Worm (Caenorhabditis elegans): ENCODE measurements around the gene mps-2.
"Not testable (repeated sequence)": the region's sequence is repeated elsewhere in the genome, so short reads cannot be mapped to it uniquely, and the experiment has no call there.

The mps-2 gene

ce11 chrII:312110-312509 is at the start of gene mps-2:
Gene mps-2 (minus strand): TSS chrII:312210.
- TF ChIP-seq gei-8 (GFP tag; optimal IDR thresholded peaks at IDR 0.05); duxl-1 (tag; optimal IDR thresholded peaks at IDR 0.05; ENCODE audit: poor library complexity); zfp-2 (tag; optimal IDR thresholded peaks at IDR 0.05): not testable (repeated sequence)

- no peak for TF ChIP-seq fos-1 (tag; optimal IDR thresholded peaks at IDR 0.05)
- no peak for TF ChIP-seq F37D6.2 (tag; optimal IDR thresholded peaks at IDR 0.05)
- TF ChIP-seq saeg-2 (GFP tag; IDR thresholded peaks at IDR 0.05) = no peak
- peak; percentile 46 for TF ChIP-seq aha-1 (tag)
- TF ChIP-seq cey-2 (tag; optimal IDR thresholded peaks at IDR 0.05; ENCODE audit: borderline replicate concordance, insufficient read depth) = no peak
Measured at ce11 chrII:356969-357368, 45.0 kb upstream of the mps-2 start, which contains the start of gene dmsr-4. Gene dmsr-4 (minus strand): TSS chrII:357069.

DNA sequence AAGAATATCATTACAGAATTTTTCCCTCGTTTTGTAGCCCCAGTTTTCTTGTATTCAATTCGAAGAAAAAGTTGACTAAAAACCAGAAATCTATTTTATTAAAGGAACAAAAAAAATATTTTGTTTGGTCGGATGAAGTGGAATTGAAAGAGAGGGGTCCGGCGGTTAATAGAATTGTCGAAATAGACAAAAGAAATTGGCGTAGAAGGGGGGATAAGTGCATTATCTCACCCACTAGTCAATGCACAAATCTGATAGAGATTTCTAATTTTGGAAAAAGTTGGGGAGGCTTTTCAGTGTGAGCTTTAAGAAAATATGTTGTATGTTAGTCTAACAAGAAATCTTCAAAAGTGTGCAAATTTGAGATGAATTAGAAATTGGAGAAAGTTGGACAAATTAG is 42.5 kb upstream of the mps-2 start:
- TF ChIP-seq set-16 (GFP tag; IDR thresholded peaks at IDR 0.05) (no peak), ces-1 (GFP tag; optimal IDR thresholded peaks at IDR 0.05) (peak; percentile 80), ceh-44 (GFP tag; IDR thresholded peaks at IDR 0.05) (no peak)

- TF ChIP-seq F26F4.8 (GFP tag; conservative IDR thresholded peaks at IDR 0.05) (no peak), attf-4 (tag; optimal IDR thresholded peaks at IDR 0.05) (no peak), egl-27 (tag; optimal IDR thresholded peaks at IDR 0.05) (no peak), unc-62 (GFP tag; optimal IDR thresholded peaks at IDR 0.05 in 1 of 2) (peak in 1 of 2 experiments; percentile 22), unc-62 (tag; optimal IDR thresholded peaks at IDR 0.05) (no peak), saeg-2 (GFP tag; IDR thresholded peaks at IDR 0.05) (no peak), zfp-2 (tag; optimal IDR thresholded peaks at IDR 0.05) (no peak)
Measured at ce11 chrII:349749-350148, 37.7 kb upstream of the mps-2 start.

ce11 chrII:347734-348133 is 35.7 kb upstream of the mps-2 start, which contains the start of gene D1069.3:
Gene D1069.3 (minus strand): TSS chrII:347891.
- TF ChIP-seq dpl-1 (GFP tag; optimal IDR thresholded peaks at IDR 0.05) (peak; percentile 23), Y48G9A.11 (GFP tag; IDR thresholded peaks at IDR 0.05) (peak; percentile 99), lsy-2 (tag; optimal IDR thresholded peaks at IDR 0.05) (peak in 1 of 2 experiments; percentile 52), ces-1 (GFP tag; optimal IDR thresholded peaks at IDR 0.05) (peak; percentile 7), T20F7.1 (GFP tag; optimal IDR thresholded peaks at IDR 0.05) (peak; percentile 97), daf-19 (GFP tag; conservative IDR thresholded peaks at IDR 0.05) (no peak), unc-62 (GFP tag; optimal IDR thresholded peaks at IDR 0.05 in 1 of 2) (no peak), unc-62 (tag; optimal IDR thresholded peaks at IDR 0.05) (no peak), ama-1 (optimal IDR thresholded peaks at IDR 0.05) (no peak), ctbp-1 (GFP tag; IDR thresholded peaks at IDR 0.05) (no peak)

DNA sequence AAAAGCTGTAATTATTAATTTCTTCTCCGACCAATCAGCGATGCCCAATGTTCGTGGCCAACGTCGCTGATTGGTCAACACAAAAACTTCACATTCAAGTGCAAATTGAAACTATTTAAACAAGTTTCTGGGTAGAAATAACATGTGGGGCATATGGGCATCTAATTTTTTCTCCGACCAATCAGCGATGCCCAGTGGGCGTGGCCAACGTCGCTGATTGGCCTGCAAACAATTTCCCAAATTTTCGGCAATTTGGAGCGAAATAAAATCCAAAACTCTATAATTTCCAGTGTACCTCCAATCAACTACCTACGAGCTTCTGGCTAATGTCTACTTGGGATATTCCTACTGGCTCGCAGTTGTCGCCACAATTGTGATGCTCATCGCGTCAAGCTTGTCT is 29.3 kb upstream of the mps-2 start:
- no peak for TF ChIP-seq egl-43 (GFP tag; IDR thresholded peaks at IDR 0.05)
- no peak for TF ChIP-seq zag-1 (tag; optimal IDR thresholded peaks at IDR 0.05)
- 0 out of 4 replicates have a peak, but pooled peaks of 1 of the 2 experiments have one; percentile 25 for TF ChIP-seq madf-5 (GFP tag; IDR thresholded peaks at IDR 0.05)
- peak; percentile 19 for TF ChIP-seq aha-1 (tag)

DNA sequence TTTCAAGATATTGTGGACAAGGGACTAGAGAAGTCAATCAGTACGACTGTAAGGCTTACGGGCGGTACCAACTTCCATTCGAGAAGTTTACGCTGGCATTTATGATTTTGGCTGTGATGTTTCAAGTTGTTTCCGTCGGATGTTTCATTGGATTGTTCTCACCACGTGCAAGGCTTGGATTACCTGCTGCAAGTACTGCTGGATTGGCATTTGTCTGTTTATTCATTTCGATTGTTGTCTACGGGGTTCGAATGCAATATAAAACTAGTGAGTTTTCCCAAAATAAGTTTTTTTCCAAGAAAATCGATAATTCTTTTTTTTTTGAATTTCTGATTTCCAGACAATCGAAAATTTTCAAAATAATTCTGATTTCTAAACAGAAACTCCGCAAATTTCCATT is 28.7 kb upstream of the mps-2 start:
- TF ChIP-seq daf-19 (GFP tag; conservative IDR thresholded peaks at IDR 0.05) = no peak
- peak; percentile 91 for TF ChIP-seq aha-1 (tag)

DNA sequence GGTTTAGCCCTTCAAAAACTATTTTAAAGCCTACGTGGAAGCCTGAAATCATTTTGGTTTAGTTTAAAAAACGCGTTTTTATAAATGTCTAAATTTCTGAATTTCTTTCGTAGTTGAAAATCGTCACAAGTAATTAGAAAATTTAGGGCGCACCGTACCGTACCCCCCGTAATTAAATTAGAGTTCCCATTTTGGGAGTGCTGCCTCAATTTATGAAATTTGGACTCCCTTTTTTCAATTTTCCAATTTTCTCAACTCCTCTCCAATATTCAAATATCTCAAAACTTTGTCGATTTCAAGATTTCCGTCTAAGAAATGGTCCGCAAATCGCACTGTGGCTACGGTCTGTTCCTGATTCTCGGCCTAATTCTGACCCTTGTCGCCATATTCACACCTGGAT is 28.2 kb upstream of the mps-2 start, which contains the start of gene clc-31:
clc-31 (plus strand) TSS at position 301 of the 400 bp plus-strand sequence.
- no peak for TF ChIP-seq snpc-1.2 (GFP tag; IDR thresholded peaks at IDR 0.05)
- no peak for TF ChIP-seq lin-39 (tag; optimal IDR thresholded peaks at IDR 0.05)
- TF ChIP-seq zip-2 (tag; optimal IDR thresholded peaks at IDR 0.05) = no peak
- TF ChIP-seq lsy-2 (tag; optimal IDR thresholded peaks at IDR 0.05) = no peak
- TF ChIP-seq unc-39 (tag; optimal IDR thresholded peaks at IDR 0.05) = no peak
- no peak for TF ChIP-seq hif-1 (tag; optimal IDR thresholded peaks at IDR 0.05)
- TF ChIP-seq Y105C5A.15 (GFP tag; IDR thresholded peaks at IDR 0.05) = no peak
- TF ChIP-seq saeg-2 (GFP tag; IDR thresholded peaks at IDR 0.05) = no peak
- no peak for TF ChIP-seq hmg-1.1 (GFP tag; IDR thresholded peaks at IDR 0.05)
- no peak for TF ChIP-seq tra-1 (GFP tag; IDR thresholded peaks at IDR 0.05)
- no peak for TF ChIP-seq duxl-1 (tag; optimal IDR thresholded peaks at IDR 0.05; ENCODE audit: poor library complexity)
- no peak for TF ChIP-seq Y48G9A.11 (GFP tag; IDR thresholded peaks at IDR 0.05)
- no peak for TF ChIP-seq zip-11 (GFP tag; IDR thresholded peaks at IDR 0.05)
- TF ChIP-seq lin-15B (tag; optimal IDR thresholded peaks at IDR 0.05) = no peak
- TF ChIP-seq daf-12 (tag; optimal IDR thresholded peaks at IDR 0.05) = no peak
- TF ChIP-seq dmd-8 (GFP tag; IDR thresholded peaks at IDR 0.05) = no peak

Measured in whole organism, L4 larva.